Fruit fly (Drosophila melanogaster): ENCODE measurements around the gene CG42367.

The CG42367 gene

dm6 chr2L:9949178-9950062 lies 19.0 kb downstream of the CG42367 start (continued):
- no peak for TF ChIP-seq caup (GFP tag; optimal IDR thresholded peaks at IDR 0.05; ENCODE audit: severe bottlenecking)
- no peak for TF ChIP-seq CG6683 (GFP tag; optimal IDR thresholded peaks at IDR 0.05)
- no peak for TF ChIP-seq D (optimal IDR thresholded peaks at IDR 0.05)
- TF ChIP-seq D (GFP tag; optimal IDR thresholded peaks at IDR 0.05) = no peak
- no peak for TF ChIP-seq tll (GFP tag; optimal IDR thresholded peaks at IDR 0.05)
- 0 out of 4 replicates have a peak, but pooled peaks have one; percentile 6 for TF ChIP-seq chinmo (GFP tag; IDR thresholded peaks at IDR 0.05; ENCODE audit: partially characterized antibody)
- TF ChIP-seq Dip3 (GFP tag; optimal IDR thresholded peaks at IDR 0.05) = no peak
- TF ChIP-seq CG15479 (GFP tag; optimal IDR thresholded peaks at IDR 0.05) = no peak
- no peak for TF ChIP-seq nerfin-2 (GFP tag; IDR thresholded peaks at IDR 0.05; ENCODE audit: partially characterized antibody)
- peak; percentile 39 for TF ChIP-seq CG10543 (GFP tag; optimal IDR thresholded peaks at IDR 0.05)
- TF ChIP-seq CG7271 (tag; optimal IDR thresholded peaks at IDR 0.05) = no peak
- TF ChIP-seq Camta (GFP tag; optimal IDR thresholded peaks at IDR 0.05) = no peak
- no peak for TF ChIP-seq dpn (GFP tag; optimal IDR thresholded peaks at IDR 0.05)
- TF ChIP-seq Chrac-16 (GFP tag; optimal IDR thresholded peaks at IDR 0.05) = no peak
- TF ChIP-seq Aef1 (GFP tag; IDR thresholded peaks at IDR 0.05) = no peak
- no peak; the same call in 2 of the 3 replicates for TF ChIP-seq CG2199 (GFP tag; IDR thresholded peaks at IDR 0.05)
- TF ChIP-seq stwl (tag; optimal IDR thresholded peaks at IDR 0.05) = no peak
- peak; percentile 58 for TF ChIP-seq corto (GFP tag; optimal IDR thresholded peaks at IDR 0.05)
- no peak for TF ChIP-seq CG14965 (GFP tag; optimal IDR thresholded peaks at IDR 0.05; ENCODE audit: borderline replicate concordance)
- no peak for TF ChIP-seq tgo (GFP tag; IDR thresholded peaks at IDR 0.05)
- no peak for TF ChIP-seq CG17186 (GFP tag; optimal IDR thresholded peaks at IDR 0.05)
- TF ChIP-seq eve (GFP tag; optimal IDR thresholded peaks at IDR 0.05) = no peak
- no peak for TF ChIP-seq sob (GFP tag; IDR thresholded peaks at IDR 0.05)
- no peak for TF ChIP-seq CG4617 (GFP tag; optimal IDR thresholded peaks at IDR 0.05; ENCODE audit: borderline replicate concordance)
- peak; percentile 35 for TF ChIP-seq BtbVII (GFP tag; optimal IDR thresholded peaks at IDR 0.05)
- no peak for TF ChIP-seq CG10267 (tag; optimal IDR thresholded peaks at IDR 0.05)
- no peak for TF ChIP-seq CG2202 (tag; optimal IDR thresholded peaks at IDR 0.05)
- TF ChIP-seq lmd (GFP tag; IDR thresholded peaks at IDR 0.05) = no peak
- TF ChIP-seq schlank (tag; optimal IDR thresholded peaks at IDR 0.05) = no peak
- TF ChIP-seq CG12155 (GFP tag; optimal IDR thresholded peaks at IDR 0.05) = no peak
- no peak for TF ChIP-seq CG7556 (GFP tag; optimal IDR thresholded peaks at IDR 0.05)
- no peak for TF ChIP-seq CG16863 (GFP tag; optimal IDR thresholded peaks at IDR 0.05)
- TF ChIP-seq gsb-n (tag; optimal IDR thresholded peaks at IDR 0.05) = no peak
- no peak for TF ChIP-seq HLH4C (GFP tag; IDR thresholded peaks at IDR 0.05; ENCODE audit: partially characterized antibody)
- no peak for TF ChIP-seq CrebB (tag; optimal IDR thresholded peaks at IDR 0.05)
- no peak for TF ChIP-seq H15 (GFP tag; IDR thresholded peaks at IDR 0.05)
- TF ChIP-seq NC2α (GFP tag; optimal IDR thresholded peaks at IDR 0.05) = no peak
- no peak for TF ChIP-seq kay (GFP tag; optimal IDR thresholded peaks at IDR 0.05)
- TF ChIP-seq CG17568 (GFP tag; optimal IDR thresholded peaks at IDR 0.05) = no peak
- no peak for TF ChIP-seq jing (GFP tag; optimal IDR thresholded peaks at IDR 0.05)
- no peak for TF ChIP-seq CG10431 (GFP tag; optimal IDR thresholded peaks at IDR 0.05)
- no peak for TF ChIP-seq p53 (GFP tag; optimal IDR thresholded peaks at IDR 0.05)
- no peak for TF ChIP-seq CG15269 (tag; optimal IDR thresholded peaks at IDR 0.05)
- no peak for TF ChIP-seq Asciz (GFP tag; optimal IDR thresholded peaks at IDR 0.05)
- no peak for TF ChIP-seq Bgb (GFP tag; IDR thresholded peaks at IDR 0.05; ENCODE audit: partially characterized antibody)
- no peak for TF ChIP-seq odd (GFP tag; optimal IDR thresholded peaks at IDR 0.05)
- TF ChIP-seq onecut (GFP tag; IDR thresholded peaks at IDR 0.05) = no peak
- no peak for TF ChIP-seq CG9437 (GFP tag; optimal IDR thresholded peaks at IDR 0.05)

Measured in whole organism, embryonic.